Worm (Caenorhabditis elegans): ENCODE results near the gene K07F5.16.

Gene K07F5.16

ce11 chrIV:9849624-9850023 lies 14.3 kb upstream of the K07F5.16 start, which contains the start of gene K07F5.8:
Gene K07F5.8, minus strand, starts transcription at chrIV:9849724.
- TF ChIP-seq dve-1 (tag; optimal IDR thresholded peaks at IDR 0.05) = no peak
- no peak for TF ChIP-seq odd-2 (tag; optimal IDR thresholded peaks at IDR 0.05)
- TF ChIP-seq unc-42 (tag; optimal IDR thresholded peaks at IDR 0.05) = no peak
- TF ChIP-seq syd-9 (tag; optimal IDR thresholded peaks at IDR 0.05) = no peak
- TF ChIP-seq fkh-6 (tag; optimal IDR thresholded peaks at IDR 0.05) = no peak
- TF ChIP-seq sdc-2 (tag; optimal IDR thresholded peaks at IDR 0.05) = no peak
- TF ChIP-seq rnt-1 (tag; optimal IDR thresholded peaks at IDR 0.05) = no peak
- TF ChIP-seq nhr-232 (tag; optimal IDR thresholded peaks at IDR 0.05) = no peak
- TF ChIP-seq ceh-6 (GFP tag; optimal IDR thresholded peaks at IDR 0.05) = no peak
- no peak for TF ChIP-seq ceh-45 (GFP tag; IDR thresholded peaks at IDR 0.05)
- TF ChIP-seq pha-4 (tag; optimal IDR thresholded peaks at IDR 0.05) = no peak
- TF ChIP-seq zip-5 (tag; optimal IDR thresholded peaks at IDR 0.05) = no peak
- TF ChIP-seq mec-3 (tag; optimal IDR thresholded peaks at IDR 0.05; ENCODE audit: borderline replicate concordance) = no peak
- TF ChIP-seq ceh-31 (tag; optimal IDR thresholded peaks at IDR 0.05) = no peak
- TF ChIP-seq F13H6.1 (tag; optimal IDR thresholded peaks at IDR 0.05) = no peak

- TF ChIP-seq unc-86 (tag; optimal IDR thresholded peaks at IDR 0.05) (no peak), fkh-6 (tag; optimal IDR thresholded peaks at IDR 0.05) (no peak), ref-2 (tag; optimal IDR thresholded peaks at IDR 0.05) (no peak), nhr-11 (tag; optimal IDR thresholded peaks at IDR 0.05) (no peak), tbx-2 (tag; optimal IDR thresholded peaks at IDR 0.05) (no peak)
Measured at ce11 chrIV:9850931-9851330, 13.0 kb upstream of the K07F5.16 start, which contains the start of gene ssp-10. Gene ssp-10, minus strand, starts transcription at chrIV:9851031.

- no peak for TF ChIP-seq ama-1 (optimal IDR thresholded peaks at IDR 0.05)
- no peak for TF ChIP-seq fkh-6 (tag; optimal IDR thresholded peaks at IDR 0.05)
- no peak for TF ChIP-seq unc-42 (tag; optimal IDR thresholded peaks at IDR 0.05)
- TF ChIP-seq pros-1 (tag; optimal IDR thresholded peaks at IDR 0.05) = no peak
- TF ChIP-seq rnt-1 (tag; optimal IDR thresholded peaks at IDR 0.05) = no peak
Measured at ce11 chrIV:9852250-9852649, 11.7 kb upstream of the K07F5.16 start, which contains the start of gene ssq-1. Gene ssq-1, plus strand, starts transcription at chrIV:9852550.

DNA sequence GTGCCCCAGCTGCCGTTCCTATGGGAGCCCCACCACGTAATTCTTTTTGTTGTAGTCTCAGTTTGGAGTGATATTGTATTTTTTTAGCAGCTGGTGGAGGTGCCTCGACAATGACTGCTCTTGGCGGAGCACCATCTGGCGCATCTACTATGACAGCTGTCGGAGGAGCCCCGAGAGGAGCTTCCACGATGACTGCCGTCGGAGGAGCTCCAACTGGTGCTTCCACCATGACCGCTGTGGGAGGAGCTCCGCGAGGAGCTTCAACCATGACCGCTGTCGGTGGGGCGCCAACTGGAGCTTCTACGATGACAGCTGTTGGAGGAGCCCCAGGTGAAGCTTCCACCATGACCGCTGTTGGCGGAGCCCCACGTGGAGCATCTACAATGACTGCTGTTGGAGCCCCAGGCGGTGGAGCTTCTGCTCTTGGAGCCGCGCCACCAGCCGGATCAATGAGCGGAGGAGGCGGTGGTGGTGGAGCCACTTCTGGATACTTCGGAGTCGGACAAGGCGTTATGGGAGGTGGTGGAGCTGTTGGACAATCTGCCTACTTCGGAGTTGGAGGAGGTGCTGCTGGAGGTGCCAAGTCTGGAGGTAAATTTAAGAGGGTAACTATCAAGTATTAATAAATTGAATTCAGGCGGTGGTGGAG lies 11.0 kb upstream of the K07F5.16 start:
- no peak for TF ChIP-seq gmeb-2 (tag; optimal IDR thresholded peaks at IDR 0.05)
- no peak for TF ChIP-seq hlh-6 (tag; optimal IDR thresholded peaks at IDR 0.05)
- peak; percentile 9 for TF ChIP-seq sdc-2 (tag; optimal IDR thresholded peaks at IDR 0.05)
- no peak for TF ChIP-seq unc-42 (tag; optimal IDR thresholded peaks at IDR 0.05)
- no peak for TF ChIP-seq ama-1 (optimal IDR thresholded peaks at IDR 0.05)
- no peak for TF ChIP-seq fkh-6 (tag; optimal IDR thresholded peaks at IDR 0.05)

ce11 chrIV:9854952-9855351 lies 9.0 kb upstream of the K07F5.16 start:
- TF ChIP-seq ceh-22 (tag; optimal IDR thresholded peaks at IDR 0.05) (no peak), npax-4 (tag; optimal IDR thresholded peaks at IDR 0.05) (no peak), ets-4 (tag; optimal IDR thresholded peaks at IDR 0.05) (no peak), pag-3 (tag; optimal IDR thresholded peaks at IDR 0.05; ENCODE audit: borderline replicate concordance) (no peak), elt-2 (tag; optimal IDR thresholded peaks at IDR 0.05) (peak; percentile 51), tbx-7 (tag; optimal IDR thresholded peaks at IDR 0.05) (no peak)

DNA sequence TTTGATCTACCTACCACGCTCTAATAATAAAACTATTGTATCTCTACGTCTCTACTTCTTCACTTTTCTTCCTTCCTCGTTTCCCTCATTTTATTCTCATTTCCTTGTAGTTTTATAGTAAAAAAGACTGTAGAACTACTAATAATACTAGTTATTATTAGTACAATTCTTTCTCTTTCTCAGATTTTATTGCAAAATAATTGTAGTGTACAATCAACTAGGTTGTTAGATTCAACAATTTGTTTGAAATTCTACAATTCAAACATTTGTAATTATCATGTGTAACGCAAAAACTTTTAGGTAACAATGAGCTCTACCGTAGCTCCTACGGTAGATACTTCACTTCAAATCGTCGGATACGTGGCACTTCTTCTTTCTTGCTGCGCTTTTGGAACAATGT lies 8.2 kb upstream of the K07F5.16 start, which contains the start of gene K07F5.12:
TSS of gene K07F5.12 (plus strand) at position 301 of the 400 bp plus-strand sequence.
- TF ChIP-seq elt-2 (tag; optimal IDR thresholded peaks at IDR 0.05) (no peak), ets-4 (tag; optimal IDR thresholded peaks at IDR 0.05) (no peak)

- TF ChIP-seq ceh-18 (tag; optimal IDR thresholded peaks at IDR 0.05) (no peak), tbx-7 (tag; optimal IDR thresholded peaks at IDR 0.05) (no peak), mec-3 (tag; optimal IDR thresholded peaks at IDR 0.05; ENCODE audit: borderline replicate concordance) (no peak), odd-2 (tag; optimal IDR thresholded peaks at IDR 0.05) (no peak), ceh-30 (tag; optimal IDR thresholded peaks at IDR 0.05) (no peak), ceh-34 (tag; optimal IDR thresholded peaks at IDR 0.05) (no peak), pha-4 (tag; optimal IDR thresholded peaks at IDR 0.05) (no peak), pag-3 (tag; optimal IDR thresholded peaks at IDR 0.05; ENCODE audit: borderline replicate concordance) (no peak), elt-4 (tag; optimal IDR thresholded peaks at IDR 0.05) (no peak), T23F11.4 (GFP tag; optimal IDR thresholded peaks at IDR 0.05) (no peak), madf-2 (tag; optimal IDR thresholded peaks at IDR 0.05) (no peak), hlh-8 (tag; optimal IDR thresholded peaks at IDR 0.05) (peak; percentile 25), hlh-30 (tag; optimal IDR thresholded peaks at IDR 0.05; ENCODE audit: insufficient read depth) (no peak), elt-2 (tag; optimal IDR thresholded peaks at IDR 0.05) (peak; percentile 43), ahr-1 (tag; optimal IDR thresholded peaks at IDR 0.05) (no peak), C08G9.2 (tag; optimal IDR thresholded peaks at IDR 0.05) (peak; percentile 12), ceh-31 (tag; optimal IDR thresholded peaks at IDR 0.05) (peak; percentile 81)
Measured at ce11 chrIV:9857952-9858488, 5.9 kb upstream of the K07F5.16 start, which contains the start of gene npp-1. Gene npp-1, plus strand, starts transcription at chrIV:9858488.

All from whole organism, late embryonic.